Fruit fly (Drosophila melanogaster) whole organism, wandering third instar larva: ENCODE measurements around the gene CG5245.
A peak's percentile ranks its signal among the peaks of the same experiment; 100 is the strongest.

Experiments used
- CG32264 ChIP-seq: fragments of 200-800 bp; sonication (Bioruptor generic); optimal IDR thresholded peaks from 2 replicates; lab custom pipeline; 2016; ENCODE audit warnings: missing biosample characterization, missing genetic modification characterization
- CG9705 ChIP-seq: fragments of 200-800 bp; sonication (Bioruptor generic); optimal IDR thresholded peaks from 2 replicates; lab custom pipeline; 2018; ENCODE audit warnings: missing biosample characterization, mild to moderate bottlenecking, missing genetic modification characterization
- CrebA ChIP-seq: fragments of 200-800 bp; sonication (Bioruptor generic); optimal IDR thresholded peaks from 2 replicates; lab custom pipeline; 2016; ENCODE audit warnings: missing biosample characterization, mild to moderate bottlenecking, missing genetic modification characterization, borderline replicate concordance
- Dif ChIP-seq: fragments of 200-275, 200-300 bp; sonication (Bioruptor generic); optimal IDR thresholded peaks from 2 replicates; lab custom pipeline; 2018; ENCODE audit warnings: missing biosample characterization, missing genetic modification characterization; ENCODE audit not compliant: partially characterized antibody
- GATAd ChIP-seq: sonication (Bioruptor generic); optimal IDR thresholded peaks from 2 replicates; lab custom pipeline; 2016; ENCODE audit warnings: missing biosample characterization, missing genetic modification characterization
- HLH106 ChIP-seq: fragments of 200-800 bp; optimal IDR thresholded peaks from 3 replicates; lab custom pipeline; 2019; ENCODE audit warnings: missing biosample characterization, mild to moderate bottlenecking, missing genetic modification characterization, moderate library complexity
- Hr78 ChIP-seq: fragments of >200 bp; optimal IDR thresholded peaks from 2 replicates; lab custom pipeline; 2017; ENCODE audit warnings: missing biosample characterization, missing genetic modification characterization
- Hr83 ChIP-seq: fragments of 200-300 bp; sonication (Bioruptor generic); optimal IDR thresholded peaks from 2 replicates; lab custom pipeline; 2016; ENCODE audit warnings: missing biosample characterization, mild to moderate bottlenecking, missing genetic modification characterization, moderate library complexity; ENCODE audit not compliant: poor library complexity, severe bottlenecking
- Jra ChIP-seq: sonication (Bioruptor generic); optimal IDR thresholded peaks from 2 replicates; lab custom pipeline; 2016; ENCODE audit warnings: missing biosample characterization, missing genetic modification characterization
- Mio ChIP-seq: sonication (Bioruptor generic); optimal IDR thresholded peaks from 2 replicates; lab custom pipeline; 2016; ENCODE audit warnings: missing biosample characterization, missing genetic modification characterization
- Myc ChIP-seq: fragments of >200 bp; optimal IDR thresholded peaks from 2 replicates; lab custom pipeline; 2017
- N ChIP-seq: fragments of >200 bp; optimal IDR thresholded peaks from 2 replicates; lab custom pipeline; 2018; ENCODE audit warnings: missing biosample characterization, missing external identifiers, missing genetic modification characterization
- Rel ChIP-seq, 2 experiments: fragments of 200-800 bp; sonication (Bioruptor generic) in 1 of 2; optimal IDR thresholded peaks; 2 replicates in 1 of 2; 3 replicates in 1 of 2; lab custom pipeline; 2016 to 2019; ENCODE audit warnings: mild to moderate bottlenecking in 2 of 2, missing biosample characterization in 2 of 2, missing genetic modification characterization in 2 of 2, moderate library complexity in 1 of 2
- Sp1 ChIP-seq: fragments of 200-800 bp; sonication (Bioruptor generic); optimal IDR thresholded peaks from 3 replicates; lab custom pipeline; 2019; ENCODE audit warnings: missing biosample characterization, mild to moderate bottlenecking, missing genetic modification characterization, moderate library complexity
- brk ChIP-seq: fragments of 200-800 bp; sonication (Bioruptor generic); optimal IDR thresholded peaks from 2 replicates; lab custom pipeline; 2016; ENCODE audit warnings: missing biosample characterization, mild to moderate bottlenecking, missing genetic modification characterization
- dl ChIP-seq, 2 experiments: fragments of 175-275, 200-275 bp in 1 of 2; fragments of 200-275 bp in 1 of 2; sonication (Bioruptor generic); optimal IDR thresholded peaks; lab custom pipeline; 2018; ENCODE audit warnings: mild to moderate bottlenecking in 2 of 2, missing biosample characterization in 2 of 2, missing genetic modification characterization in 2 of 2, moderate library complexity in 2 of 2; ENCODE audit not compliant: partially characterized antibody in 2 of 2, insufficient read depth in 1 of 2
- dmrt93B ChIP-seq: fragments of 200-800 bp; sonication (Bioruptor generic); optimal IDR thresholded peaks from 2 replicates; lab custom pipeline; 2018; ENCODE audit warnings: missing biosample characterization, mild to moderate bottlenecking, missing genetic modification characterization
- ey ChIP-seq: fragments of 200-800 bp; sonication (Bioruptor generic); optimal IDR thresholded peaks from 2 replicates; lab custom pipeline; 2016; ENCODE audit warnings: missing biosample characterization, missing genetic modification characterization
- foxo ChIP-seq, 2 experiments: fragments of 200-800 bp; sonication (Bioruptor generic); optimal IDR thresholded peaks; 2 replicates in 1 of 2; 3 replicates in 1 of 2; lab custom pipeline; 2016 to 2017; ENCODE audit warnings: missing biosample characterization in 2 of 2, missing genetic modification characterization in 2 of 2
- fru ChIP-seq: fragments of 200-800 bp; sonication (Bioruptor generic); optimal IDR thresholded peaks from 3 replicates; lab custom pipeline; 2016; ENCODE audit warnings: missing biosample characterization, mild to moderate bottlenecking, missing genetic modification characterization
- h ChIP-seq: fragments of 200-800 bp; sonication (Bioruptor generic); optimal IDR thresholded peaks from 3 replicates; lab custom pipeline; 2016; ENCODE audit warnings: missing biosample characterization, mild to moderate bottlenecking, missing genetic modification characterization
- jim ChIP-seq: fragments of 175-275, 200-325 bp; sonication (Bioruptor generic); optimal IDR thresholded peaks from 2 replicates; lab custom pipeline; 2016; ENCODE audit warnings: missing biosample characterization, mild to moderate bottlenecking, missing genetic modification characterization
- lola ChIP-seq: fragments of >200 bp; optimal IDR thresholded peaks from 2 replicates; lab custom pipeline; 2017; ENCODE audit warnings: missing biosample characterization, missing genetic modification characterization
- pan ChIP-seq: fragments of >200 bp; optimal IDR thresholded peaks from 2 replicates; lab custom pipeline; 2017
- psq ChIP-seq: fragments of 200-800 bp; sonication (Bioruptor generic); optimal IDR thresholded peaks from 3 replicates; lab custom pipeline; 2017; ENCODE audit warnings: missing biosample characterization, mild to moderate bottlenecking, missing genetic modification characterization, moderate library complexity
- rgr ChIP-seq: fragments of 200-800 bp; sonication (Bioruptor generic); optimal IDR thresholded peaks from 3 replicates; lab custom pipeline; 2016; ENCODE audit warnings: missing biosample characterization, mild to moderate bottlenecking, missing genetic modification characterization
- sage ChIP-seq: fragments of 200-800 bp; sonication (Bioruptor generic); optimal IDR thresholded peaks from 2 replicates; lab custom pipeline; 2016; ENCODE audit warnings: missing biosample characterization, mild to moderate bottlenecking, missing genetic modification characterization
- tai ChIP-seq: sonication (Bioruptor generic); optimal IDR thresholded peaks from 2 replicates; lab custom pipeline; 2016; ENCODE audit warnings: missing biosample characterization, missing genetic modification characterization
- usp ChIP-seq: fragments of >200 bp; optimal IDR thresholded peaks from 2 replicates; lab custom pipeline; 2017; ENCODE audit warnings: missing biosample characterization, missing genetic modification characterization
- woc ChIP-seq: sonication (Bioruptor generic); optimal IDR thresholded peaks from 2 replicates; lab custom pipeline; 2016; ENCODE audit warnings: missing biosample characterization, mild to moderate bottlenecking, missing genetic modification characterization

The CG5245 gene

DNA sequence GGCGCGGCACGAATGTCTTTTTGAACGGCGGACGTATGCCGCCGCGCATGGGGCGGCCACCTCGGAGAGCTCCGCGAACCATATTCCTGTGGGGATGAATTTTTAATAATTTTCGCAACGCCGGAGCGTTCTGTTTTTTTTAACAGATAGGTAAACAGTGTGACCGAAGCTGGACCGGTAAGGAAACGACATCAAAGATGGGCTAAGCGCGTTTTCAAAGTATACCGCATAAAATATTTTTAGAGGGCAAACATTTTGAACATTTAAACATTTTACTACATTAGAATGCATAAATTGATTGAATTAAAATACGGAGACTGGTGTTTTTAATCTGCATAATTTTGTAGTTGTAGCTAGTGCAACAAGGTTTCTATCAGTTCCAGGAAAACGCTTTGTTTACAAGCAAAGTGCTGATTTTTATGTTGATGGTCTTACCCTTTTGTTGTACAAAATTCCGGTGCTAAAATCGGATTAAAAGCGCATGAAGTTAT, at the start of gene CG5245, which contains the start of gene CG5641:
TSS of gene CG5245 (plus strand) at position 441 of the 491 bp plus-strand sequence.
TSS of gene CG5641 (minus strand) at position 163 of the 491 bp plus-strand sequence.
- no peak for TF ChIP-seq GATAd (GFP tag; lab: Kevin White, UChicago)
- no peak for TF ChIP-seq Rel (GFP tag; optimal IDR thresholded peaks at IDR 0.05; lab: Kevin White, UChicago)
- peak; percentile 66 for TF ChIP-seq Rel (tag; optimal IDR thresholded peaks at IDR 0.05; lab: Kevin White, UChicago)
- TF ChIP-seq, all 38 proteins: peak for 1

- TF ChIP-seq N: no peak
- no peak for TF ChIP-seq CrebA (GFP tag; lab: Kevin White, UChicago)
- TF ChIP-seq GATAd (GFP tag; lab: Kevin White, UChicago): no peak
- no peak for TF ChIP-seq sage
- TF ChIP-seq CG32264: no peak
- no peak for TF ChIP-seq Rel (GFP tag; optimal IDR thresholded peaks at IDR 0.05; lab: Kevin White, UChicago)
- no peak for TF ChIP-seq Rel (tag; optimal IDR thresholded peaks at IDR 0.05; lab: Kevin White, UChicago)
- no peak for TF ChIP-seq HLH106 (tag; lab: Kevin White, UChicago)
- TF ChIP-seq jim (GFP tag; lab: Kevin White, UChicago): no peak
- TF ChIP-seq foxo (GFP tag; optimal IDR thresholded peaks at IDR 0.05; lab: Kevin White, UChicago): no peak
- no peak for TF ChIP-seq lola (GFP tag; lab: Kevin White, UChicago)
- no peak for TF ChIP-seq Hr83
- TF ChIP-seq dmrt93B (GFP tag; lab: Kevin White, UChicago): no peak
- no peak for TF ChIP-seq woc
- no peak for TF ChIP-seq tai (GFP tag; lab: Kevin White, UChicago)
- TF ChIP-seq, all 38 proteins: peak for 0
These were observed 49.7 kb upstream of the CG5245 start, which contains the start of gene GstD8 for dm6 chr3R:12379708-12380107. TSS of gene GstD8 (plus strand) at chr3R:12380008.

- TF ChIP-seq Mio (GFP tag; lab: Kevin White, UChicago) (no peak), brk (no peak), CG9705 (GFP tag; lab: Kevin White, UChicago) (no peak)
These were observed 48.1 kb upstream of the CG5245 start for dm6 chr3R:12381130-12381700.

DNA sequence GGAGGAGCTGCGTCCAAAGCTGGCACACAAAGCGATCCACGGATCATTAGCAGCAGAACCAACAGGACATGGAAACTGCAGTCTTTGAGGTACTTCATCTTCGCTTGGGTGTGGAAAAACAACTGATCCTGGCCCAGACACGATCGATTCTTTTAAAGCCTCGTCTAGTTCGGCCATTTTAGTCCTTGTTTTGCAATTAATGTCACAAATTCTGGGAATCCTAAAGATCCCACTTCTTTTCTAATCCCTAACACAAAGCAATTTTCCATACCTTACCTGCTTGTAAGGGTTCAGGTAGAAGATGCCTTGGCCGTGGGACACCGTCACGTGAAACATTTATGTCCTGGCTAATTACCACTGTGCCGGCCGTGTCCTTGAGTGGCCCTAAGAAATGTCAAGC, 46.8 kb upstream of the CG5245 start, which contains the start of gene CG10035:
TSS of gene CG10035 (minus strand) at position 129 of the 400 bp plus-strand sequence.
- TF ChIP-seq CG9705 (GFP tag; lab: Kevin White, UChicago) (no peak), HLH106 (tag; lab: Kevin White, UChicago) (no peak), Jra (no peak), h (no peak), rgr (GFP tag; lab: Kevin White, UChicago) (no peak), pan (lab: Kevin White, UChicago) (no peak), ey (GFP tag; lab: Kevin White, UChicago) (no peak), N (no peak), Myc (lab: Kevin White, UChicago) (no peak), fru (GFP tag; lab: Kevin White, UChicago) (no peak), Dif (GFP tag; lab: Kevin White, UChicago) (no peak), CrebA (GFP tag; lab: Kevin White, UChicago) (no peak), Rel (GFP tag; optimal IDR thresholded peaks at IDR 0.05; lab: Kevin White, UChicago) (no peak), Rel (tag; optimal IDR thresholded peaks at IDR 0.05; lab: Kevin White, UChicago) (no peak), Hr78 (GFP tag; lab: Kevin White, UChicago) (no peak), Sp1 (GFP tag; lab: Kevin White, UChicago) (no peak), Hr83 (no peak)

DNA sequence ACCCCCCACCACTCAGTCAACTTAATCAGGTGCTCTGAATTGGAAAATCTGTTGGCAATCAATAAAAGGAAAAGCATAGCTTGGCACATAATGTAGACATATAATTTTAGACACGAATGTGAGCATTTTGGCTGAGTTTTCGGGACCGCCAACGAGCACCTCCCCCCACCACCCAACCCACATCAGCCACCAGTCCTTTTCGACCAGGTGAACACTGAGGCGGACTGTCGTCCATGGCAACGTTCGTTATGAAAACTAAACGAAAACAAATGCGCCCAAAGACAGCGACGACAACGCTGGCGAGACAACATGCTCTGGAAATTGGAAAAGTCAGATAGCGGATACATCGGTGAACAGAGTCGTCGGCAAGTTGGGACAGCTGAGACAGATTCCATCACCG, 46.3 kb upstream of the CG5245 start, which contains the start of gene GstD11:
TSS of gene GstD11 (plus strand) at position 301 of the 400 bp plus-strand sequence.
- TF ChIP-seq HLH106 (tag; lab: Kevin White, UChicago): no peak
- TF ChIP-seq CrebA (GFP tag; lab: Kevin White, UChicago): no peak
- TF ChIP-seq CG9705 (GFP tag; lab: Kevin White, UChicago): no peak
- no peak for TF ChIP-seq Myc (lab: Kevin White, UChicago)
- no peak for TF ChIP-seq dl (GFP tag; optimal IDR thresholded peaks at IDR 0.05; lab: Kevin White, UChicago; ENCODE audit: insufficient read depth in 1 of 2, partially characterized antibody in 2 of 2)
- no peak for TF ChIP-seq fru (GFP tag; lab: Kevin White, UChicago)
- no peak for TF ChIP-seq psq
- no peak for TF ChIP-seq foxo (GFP tag; optimal IDR thresholded peaks at IDR 0.05; lab: Kevin White, UChicago)
- no peak for TF ChIP-seq usp (GFP tag; lab: Kevin White, UChicago)
